Fruit fly (Drosophila melanogaster) whole organism, prepupa: ENCODE measurements around the gene CG7202.

Experiments used
- CG10669 ChIP-seq: fragments of 200-800 bp; sonication (Bioruptor generic); optimal IDR thresholded peaks from 3 replicates; lab custom pipeline; 2018; ENCODE audit warnings: missing biosample characterization, mild to moderate bottlenecking, missing genetic modification characterization, moderate library complexity
- CG11294 ChIP-seq: fragments of 200-800 bp; sonication (Bioruptor generic); IDR thresholded peaks from 2 replicates; pipeline ENCODE4 v1.3.6; 2022; ENCODE audit warnings: missing biosample characterization, missing genetic modification characterization
- CG11762 ChIP-seq: fragments of 200-800 bp; sonication (Bioruptor generic); optimal IDR thresholded peaks from 3 replicates; lab custom pipeline; 2016; ENCODE audit warnings: missing biosample characterization, missing genetic modification characterization; ENCODE audit not compliant: insufficient read depth
- CG11902 ChIP-seq: fragments of 200-800 bp; sonication (Bioruptor generic); optimal IDR thresholded peaks from 3 replicates; lab custom pipeline; 2016; ENCODE audit warnings: missing biosample characterization, missing genetic modification characterization
- CG15336 ChIP-seq: fragments of 200-800 bp; sonication (Bioruptor generic); IDR thresholded peaks from 2 replicates; pipeline ENCODE4 v1.3.6; 2022; ENCODE audit warnings: missing biosample characterization, missing genetic modification characterization
- CG1621 ChIP-seq: fragments of 200-800 bp; sonication (Bioruptor generic); optimal IDR thresholded peaks from 3 replicates; lab custom pipeline; 2018; ENCODE audit warnings: missing biosample characterization, mild to moderate bottlenecking, missing genetic modification characterization
- CG16779 ChIP-seq: fragments of 200-800 bp; sonication (Bioruptor generic); optimal IDR thresholded peaks from 3 replicates; lab custom pipeline; 2017; ENCODE audit warnings: missing biosample characterization, mild to moderate bottlenecking, missing genetic modification characterization
- CG3032 ChIP-seq: fragments of 200-800 bp; optimal IDR thresholded peaks from 2 replicates; lab custom pipeline; 2019; ENCODE audit warnings: missing biosample characterization, mild to moderate bottlenecking, missing genetic modification characterization, moderate library complexity
- CG31627 ChIP-seq: fragments of 200-800 bp; sonication (Bioruptor generic); optimal IDR thresholded peaks from 3 replicates; lab custom pipeline; 2016; ENCODE audit warnings: missing biosample characterization, missing genetic modification characterization
- CG32006 ChIP-seq: fragments of 200-800 bp; sonication (Bioruptor generic); optimal IDR thresholded peaks from 3 replicates; lab custom pipeline; 2017; ENCODE audit warnings: missing biosample characterization, mild to moderate bottlenecking, missing genetic modification characterization
- CG3919 ChIP-seq: fragments of 200-800 bp; sonication (Bioruptor generic); optimal IDR thresholded peaks from 3 replicates; lab custom pipeline; 2016; ENCODE audit warnings: missing biosample characterization, missing genetic modification characterization
- CG6276 ChIP-seq: fragments of 200-800 bp; sonication (Bioruptor generic); optimal IDR thresholded peaks from 2 replicates; lab custom pipeline; 2017; ENCODE audit warnings: missing biosample characterization, mild to moderate bottlenecking, missing genetic modification characterization
- CG6808 ChIP-seq: fragments of 200-800 bp; sonication (Bioruptor generic); optimal IDR thresholded peaks from 3 replicates; lab custom pipeline; 2017; ENCODE audit warnings: missing biosample characterization, missing genetic modification characterization, mild to moderate bottlenecking, moderate library complexity, missing genetic modification reagents
- CG6854 ChIP-seq: fragments of 200-800 bp; sonication (Bioruptor generic); optimal IDR thresholded peaks from 2 replicates; lab custom pipeline; 2017; ENCODE audit warnings: missing biosample characterization, mild to moderate bottlenecking, missing genetic modification characterization
- CG7368 ChIP-seq: fragments of 200-800 bp; sonication (Bioruptor generic); optimal IDR thresholded peaks from 3 replicates; lab custom pipeline; 2016; ENCODE audit warnings: missing biosample characterization, missing genetic modification characterization
- CG8119 ChIP-seq: fragments of 200-800 bp; sonication (Bioruptor generic); IDR thresholded peaks from 3 replicates; pipeline ENCODE4 v1.3.6; 2022; ENCODE audit warnings: missing biosample characterization, missing genetic modification characterization
- Eip75B ChIP-seq: fragments of 200-800 bp; sonication (Bioruptor generic); optimal IDR thresholded peaks from 3 replicates; lab custom pipeline; 2016; ENCODE audit warnings: missing biosample characterization, missing genetic modification characterization
- Eip78C ChIP-seq: fragments of 200-800 bp; sonication (Bioruptor generic); peaks from one replicate; lab custom pipeline; 2016; ENCODE audit warnings: missing biosample characterization, missing genetic modification characterization
- Eip93F ChIP-seq: fragments of 200-800 bp; sonication (Bioruptor generic); optimal IDR thresholded peaks from 2 replicates; lab custom pipeline; 2016; ENCODE audit warnings: missing biosample characterization, mild to moderate bottlenecking, missing genetic modification characterization
- Ets21C ChIP-seq: fragments of 200-800 bp; sonication (Bioruptor generic); optimal IDR thresholded peaks from 3 replicates; lab custom pipeline; 2016; ENCODE audit warnings: missing biosample characterization, missing genetic modification characterization
- Ets96B ChIP-seq: fragments of 200-800 bp; optimal IDR thresholded peaks from 2 replicates; lab custom pipeline; 2019; ENCODE audit warnings: missing biosample characterization, mild to moderate bottlenecking, missing genetic modification characterization, moderate library complexity
- Hr38 ChIP-seq: sonication (Bioruptor generic); optimal IDR thresholded peaks from 2 replicates; lab custom pipeline; 2016; ENCODE audit warnings: missing biosample characterization, missing genetic modification characterization
- Hr39 ChIP-seq: fragments of 200-800 bp; sonication (Bioruptor generic); optimal IDR thresholded peaks from 2 replicates; lab custom pipeline; 2016; ENCODE audit warnings: missing biosample characterization, missing genetic modification characterization
- Lpt ChIP-seq: fragments of 200-800 bp; sonication (Bioruptor generic); optimal IDR thresholded peaks from 3 replicates; lab custom pipeline; 2016; ENCODE audit warnings: missing biosample characterization, missing genetic modification characterization
- OdsH ChIP-seq: fragments of 200-800 bp; sonication (Bioruptor generic); optimal IDR thresholded peaks from 3 replicates; lab custom pipeline; 2016; ENCODE audit warnings: missing biosample characterization, missing genetic modification characterization
- Smox ChIP-seq: fragments of 200-800 bp; sonication (Bioruptor generic); optimal IDR thresholded peaks from 3 replicates; lab custom pipeline; 2016; ENCODE audit warnings: missing biosample characterization, missing genetic modification characterization
- Sox102F ChIP-seq: fragments of 200-800 bp; sonication (Bioruptor generic); optimal IDR thresholded peaks from 2 replicates; lab custom pipeline; 2016; ENCODE audit warnings: missing biosample characterization, mild to moderate bottlenecking, missing genetic modification characterization
- Sox14 ChIP-seq: fragments of 200-800 bp; sonication (Bioruptor generic); optimal IDR thresholded peaks from 3 replicates; lab custom pipeline; 2016; ENCODE audit warnings: missing biosample characterization, missing genetic modification characterization
- acj6 ChIP-seq: fragments of 200-800 bp; sonication (Bioruptor generic); optimal IDR thresholded peaks from 3 replicates; lab custom pipeline; 2016; ENCODE audit warnings: missing biosample characterization, missing genetic modification characterization
- dsx ChIP-seq: fragments of 200-800 bp; optimal IDR thresholded peaks from 3 replicates; lab custom pipeline; 2019; ENCODE audit warnings: missing biosample characterization, mild to moderate bottlenecking, missing genetic modification characterization, moderate library complexity; ENCODE audit not compliant: poor library complexity, severe bottlenecking
- esn ChIP-seq: fragments of 200-800 bp; sonication (Bioruptor generic); optimal IDR thresholded peaks from 2 replicates; lab custom pipeline; 2016; ENCODE audit warnings: missing biosample characterization, mild to moderate bottlenecking, missing genetic modification characterization, moderate library complexity
- fd59A ChIP-seq: fragments of 200-800 bp; sonication (Bioruptor generic); optimal IDR thresholded peaks from 2 replicates; lab custom pipeline; 2017; ENCODE audit warnings: missing biosample characterization, mild to moderate bottlenecking, missing genetic modification characterization, missing genetic modification reagents
- fd85E ChIP-seq: fragments of 200-800 bp; sonication (Bioruptor generic); optimal IDR thresholded peaks from 3 replicates; lab custom pipeline; 2016; ENCODE audit warnings: missing biosample characterization, missing genetic modification characterization
- fkh ChIP-seq: fragments of 200-800 bp; sonication (Bioruptor generic); optimal IDR thresholded peaks from 3 replicates; lab custom pipeline; 2017; ENCODE audit warnings: missing biosample characterization, mild to moderate bottlenecking, missing genetic modification characterization, moderate library complexity
- lz ChIP-seq: fragments of 200-800 bp; sonication (Bioruptor generic); optimal IDR thresholded peaks from 3 replicates; lab custom pipeline; 2016; ENCODE audit warnings: missing biosample characterization, missing genetic modification characterization
- net ChIP-seq: fragments of 200-800 bp; sonication (Bioruptor generic); optimal IDR thresholded peaks from 3 replicates; lab custom pipeline; 2016; ENCODE audit warnings: missing biosample characterization, missing genetic modification characterization
- pdm3 ChIP-seq: fragments of 200-800 bp; sonication (Bioruptor generic); optimal IDR thresholded peaks from 3 replicates; lab custom pipeline; 2016; ENCODE audit warnings: missing biosample characterization, missing genetic modification characterization
- spab ChIP-seq: fragments of 200-800 bp; sonication (Bioruptor generic); optimal IDR thresholded peaks from 2 replicates; lab custom pipeline; 2017; ENCODE audit warnings: missing biosample characterization, mild to moderate bottlenecking, missing genetic modification characterization, missing genetic modification reagents
- ss ChIP-seq, 2 experiments: fragments of 200-800 bp; sonication (Bioruptor generic); optimal IDR thresholded peaks; 2 replicates in 1 of 2; 3 replicates in 1 of 2; lab custom pipeline; 2017 to 2018; ENCODE audit warnings: mild to moderate bottlenecking in 2 of 2, missing biosample characterization in 2 of 2, missing genetic modification characterization in 2 of 2, moderate library complexity in 1 of 2
- topi ChIP-seq: fragments of 200-800 bp; sonication (Bioruptor generic); optimal IDR thresholded peaks from 3 replicates; lab custom pipeline; 2016; ENCODE audit warnings: missing biosample characterization, missing genetic modification characterization
- vri ChIP-seq: fragments of 200-800 bp; sonication (Bioruptor generic); optimal IDR thresholded peaks from 3 replicates; lab custom pipeline; 2016; ENCODE audit warnings: missing biosample characterization, mild to moderate bottlenecking, missing genetic modification characterization

Gene CG7202

DNA sequence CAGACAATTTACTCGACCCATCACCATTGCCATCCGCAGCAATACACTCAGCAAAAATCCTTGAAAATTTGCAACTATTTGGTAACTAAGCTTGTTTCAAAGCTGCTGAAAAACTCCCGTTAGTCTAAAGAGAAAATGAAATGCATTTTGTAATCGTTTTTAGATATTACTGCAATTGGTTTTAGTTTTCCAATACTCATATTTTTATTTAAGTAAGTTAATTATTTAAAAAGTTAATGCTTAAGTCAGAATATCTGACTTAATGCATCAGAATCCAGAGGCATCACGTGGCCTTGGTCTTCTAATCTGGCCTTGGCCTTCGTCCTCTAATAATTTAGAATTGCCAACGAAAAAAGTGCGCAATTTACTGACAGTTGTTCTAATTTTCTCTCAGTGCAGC is 29.7 kb downstream of the CG7202 start:
- TF ChIP-seq Smox (GFP tag; lab: Kevin White, UChicago) (no peak), Sox102F (GFP tag; lab: Kevin White, UChicago) (no peak), Eip78C (GFP tag; lab: Kevin White, UChicago) (peak; percentile 0), dsx (no peak), CG32006 (GFP tag; lab: Kevin White, UChicago) (peak; percentile 4), lz (GFP tag; lab: Kevin White, UChicago) (no peak), Eip75B (GFP tag; lab: Kevin White, UChicago) (no peak), CG11294 (no peak), CG6808 (GFP tag; lab: Kevin White, UChicago) (no peak)

DNA sequence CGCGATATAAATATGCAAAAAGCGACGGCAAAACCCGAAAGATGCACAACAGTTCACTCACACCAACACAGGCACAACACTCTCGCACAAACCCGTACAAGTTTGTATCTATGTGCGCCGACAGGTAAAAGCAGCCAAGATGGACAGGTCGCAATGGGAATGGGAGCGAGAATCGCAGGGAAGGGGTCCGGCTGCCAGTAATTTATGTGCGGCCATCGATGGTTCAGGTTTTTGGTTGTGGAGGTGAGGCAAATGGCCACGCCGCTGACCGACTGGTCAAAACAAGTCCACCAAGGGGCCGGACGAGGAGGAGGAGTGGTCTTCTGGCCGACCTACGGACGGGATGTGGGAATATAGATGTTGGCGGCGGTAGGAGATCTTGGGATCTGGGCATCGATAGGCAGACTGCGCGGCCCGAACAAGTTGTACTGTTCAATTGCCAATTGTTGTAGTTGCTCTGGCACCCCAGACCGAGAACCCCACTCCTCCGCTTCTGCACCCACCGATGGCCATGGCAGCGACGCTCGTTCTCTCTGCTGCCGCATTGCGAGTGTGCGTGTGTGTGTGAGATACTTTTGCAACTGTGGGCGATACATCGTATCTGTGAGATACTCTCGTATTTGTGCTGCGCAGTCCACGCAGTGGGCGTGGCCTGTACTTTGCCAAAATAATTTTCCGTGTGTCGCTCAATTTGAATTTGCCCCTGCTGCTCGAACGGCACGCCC is 32.3 kb downstream of the CG7202 start:
- no peak for TF ChIP-seq Ets96B
- no peak for TF ChIP-seq CG8119 (GFP tag; lab: Robert Waterston, UW)
- TF ChIP-seq CG3919 (GFP tag; lab: Kevin White, UChicago), result no peak
- TF ChIP-seq Sox14, result no peak
- TF ChIP-seq CG6276 (GFP tag; lab: Kevin White, UChicago), result no peak
- no peak for TF ChIP-seq Eip78C (GFP tag; lab: Kevin White, UChicago)
- peak; percentile 14 for TF ChIP-seq CG1621 (tag; lab: Kevin White, UChicago)
- TF ChIP-seq dsx, result peak; percentile 9
- TF ChIP-seq vri (GFP tag; lab: Kevin White, UChicago), result no peak
- no peak; the same call in 1 of the 2 replicates for TF ChIP-seq CG15336 (GFP tag; lab: Robert Waterston, UW)
- TF ChIP-seq Lpt, result no peak
- TF ChIP-seq, all 60 proteins: peak for 2

DNA sequence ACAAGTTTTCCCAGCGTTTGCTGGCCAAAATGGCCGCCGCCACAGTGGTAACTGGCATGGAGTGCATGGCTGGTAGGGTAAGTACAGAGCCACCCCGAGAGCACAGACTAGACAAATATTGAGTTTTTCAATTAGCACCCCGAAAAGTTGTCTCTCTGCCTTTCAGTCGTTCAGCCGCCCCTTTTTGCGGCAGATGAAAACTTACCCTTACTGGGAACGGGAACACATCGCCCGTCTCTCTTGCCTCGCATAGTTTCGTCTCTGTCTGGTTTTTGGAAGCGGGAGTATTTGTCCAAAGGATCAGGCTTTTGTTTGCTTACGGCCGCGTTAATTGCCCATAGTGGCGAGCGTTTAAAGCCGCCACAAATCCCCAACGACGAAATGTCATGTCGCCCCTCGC is 33.8 kb downstream of the CG7202 start:
- TF ChIP-seq Hr39 (GFP tag; lab: Kevin White, UChicago) (no peak), topi (GFP tag; lab: Kevin White, UChicago) (no peak), OdsH (GFP tag; lab: Kevin White, UChicago) (no peak), pdm3 (no peak), fkh (peak; percentile 22)

DNA sequence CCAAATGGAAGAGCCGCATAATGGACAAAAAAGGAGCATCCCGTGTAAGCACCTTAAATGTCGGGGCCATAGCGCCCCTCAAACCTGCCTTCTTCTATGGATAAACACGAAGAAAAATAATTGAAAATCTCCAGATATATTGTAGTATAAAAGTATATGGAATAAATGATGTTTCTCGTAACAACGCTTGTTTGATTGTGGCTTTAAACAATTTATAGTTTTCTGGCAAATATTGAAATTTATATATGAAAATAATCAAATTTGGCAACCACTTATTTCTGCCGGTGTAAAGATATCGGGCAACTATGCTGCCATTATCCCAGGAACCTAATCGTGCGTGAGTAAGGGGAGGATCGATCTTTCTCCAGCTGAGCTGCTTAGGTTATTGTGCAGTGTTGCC is 37.4 kb downstream of the CG7202 start:
- TF ChIP-seq Eip78C (GFP tag; lab: Kevin White, UChicago) (peak; percentile 19), esn (GFP tag; lab: Kevin White, UChicago) (no peak)

DNA sequence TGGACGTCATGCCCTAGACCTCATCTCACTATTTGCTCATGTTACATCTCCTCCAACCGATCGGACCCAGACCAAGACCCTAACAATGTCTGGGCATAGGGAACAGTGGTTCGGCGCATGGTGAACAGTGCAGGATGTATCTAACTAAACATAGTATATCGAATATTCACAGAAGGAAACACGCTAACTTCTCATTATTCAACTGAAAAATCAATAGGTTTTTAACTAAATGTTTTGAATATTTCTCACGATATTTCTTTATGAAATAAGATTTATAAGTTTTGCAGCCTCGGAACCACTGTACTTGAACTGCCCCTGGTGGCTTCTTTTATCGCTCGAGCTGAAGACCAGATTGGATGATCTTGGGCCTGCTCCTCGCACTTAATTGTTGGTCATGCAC is 39.0 kb downstream of the CG7202 start:
- peak; percentile 42 for TF ChIP-seq CG6808 (GFP tag; lab: Kevin White, UChicago)
- TF ChIP-seq Ets21C (GFP tag; lab: Kevin White, UChicago), result no peak
- TF ChIP-seq CG31627 (GFP tag; lab: Kevin White, UChicago), result no peak
- TF ChIP-seq CG3032, result peak; percentile 54
- no peak for TF ChIP-seq CG11902 (GFP tag; lab: Kevin White, UChicago)
- peak; percentile 59 for TF ChIP-seq pdm3
- no peak for TF ChIP-seq Eip93F (GFP tag; lab: Kevin White, UChicago)
- no peak for TF ChIP-seq CG6276 (GFP tag; lab: Kevin White, UChicago)
- no peak for TF ChIP-seq fkh
- peak; percentile 68 for TF ChIP-seq CG10669
- peak; percentile 73 for TF ChIP-seq CG1621 (tag; lab: Kevin White, UChicago)
- TF ChIP-seq CG11294, result no peak
- TF ChIP-seq Ets96B, result peak; percentile 73
- no peak for TF ChIP-seq CG11762 (GFP tag; lab: Kevin White, UChicago)
- TF ChIP-seq acj6 (GFP tag; lab: Kevin White, UChicago), result peak; percentile 62
- peak; percentile 11 for TF ChIP-seq net
- peak; percentile 68 for TF ChIP-seq CG3919 (GFP tag; lab: Kevin White, UChicago)
- TF ChIP-seq fd85E, result no peak
- no peak for TF ChIP-seq Lpt
- peak; percentile 64 for TF ChIP-seq spab (GFP tag; lab: Kevin White, UChicago)
- no peak for TF ChIP-seq Hr38
- peak; percentile 48 for TF ChIP-seq fd59A (GFP tag; lab: Kevin White, UChicago)
- peak; percentile 26 for TF ChIP-seq lz (GFP tag; lab: Kevin White, UChicago)
- no peak for TF ChIP-seq CG6854 (GFP tag; lab: Kevin White, UChicago)
- TF ChIP-seq CG16779, result no peak
- TF ChIP-seq Eip78C (GFP tag; lab: Kevin White, UChicago), result peak; percentile 86
- peak; percentile 17 to 55 for TF ChIP-seq ss (GFP tag; optimal IDR thresholded peaks at IDR 0.05; lab: Kevin White, UChicago)
- peak; percentile 40; the same call in 1 of the 2 replicates for TF ChIP-seq CG15336 (GFP tag; lab: Robert Waterston, UW)
- TF ChIP-seq CG7368 (GFP tag; lab: Kevin White, UChicago), result peak; percentile 21
- TF ChIP-seq Smox (GFP tag; lab: Kevin White, UChicago), result no peak
